Worm (Caenorhabditis elegans) whole organism, L1 larva: ENCODE measurements around the gene irld-49.

Experiments
- C34B4.2 ChIP-seq: sonication (generic microtip); optimal IDR thresholded peaks from 2 replicates; lab custom pipeline; 2017; ENCODE audit warnings: mild to moderate bottlenecking, missing genetic modification characterization, missing compliant biosample characterization
- F16B12.6 ChIP-seq: fragments of 150-350 bp; optimal IDR thresholded peaks from 2 replicates; lab custom pipeline; 2014; ENCODE audit warnings: missing biosample characterization, missing genetic modification characterization
- Y116A8C.19 ChIP-seq: sonication (generic microtip); optimal IDR thresholded peaks from 2 replicates; lab custom pipeline; 2016; ENCODE audit warnings: missing compliant biosample characterization, missing genetic modification characterization, borderline replicate concordance
- aly-2 ChIP-seq: fragments of 150-350 bp; optimal IDR thresholded peaks from 2 replicates; lab custom pipeline; 2014; ENCODE audit warnings: missing biosample characterization, missing genetic modification characterization
- ceh-8 ChIP-seq: fragments of 200-800 bp; sonication (Bioruptor generic); optimal IDR thresholded peaks from 2 replicates; lab custom pipeline; 2018; ENCODE audit warnings: mild to moderate bottlenecking, missing genetic modification characterization, moderate library complexity, missing compliant biosample characterization
- ceh-90 ChIP-seq: sonication (generic microtip); optimal IDR thresholded peaks from 2 replicates; lab custom pipeline; 2016; ENCODE audit warnings: missing genetic modification characterization, missing compliant biosample characterization
- ces-1 ChIP-seq: fragments of 150-350 bp; optimal IDR thresholded peaks from 2 replicates; lab custom pipeline; 2014; ENCODE audit warnings: missing biosample characterization, missing genetic modification reagents, missing genetic modification characterization
- efl-1 ChIP-seq, 4 experiments: fragments of 150-350 bp; optimal IDR thresholded peaks in 3 of 4; peaks in 1 of 4; 1 replicate in 1 of 4; 2 replicates in 3 of 4; lab custom pipeline; 2014; ENCODE audit warnings: missing biosample characterization in 2 of 4, missing genetic modification characterization in 2 of 4, missing genetic modification reagents in 2 of 4
- egl-13 ChIP-seq: sonication (generic microtip); optimal IDR thresholded peaks from 2 replicates; lab custom pipeline; 2016; ENCODE audit warnings: missing genotype, missing genetic modification reagents, missing genetic modification characterization, missing compliant biosample characterization
- egl-27 ChIP-seq, 2 experiments: fragments of 150-350 bp in 1 of 2; sonication (generic microtip); optimal IDR thresholded peaks; 3 replicates each; lab custom pipeline; 2017 to 2018; ENCODE audit warnings: missing biosample characterization in 2 of 2, missing genetic modification characterization in 2 of 2, missing genetic modification reagents in 2 of 2
- elt-2 ChIP-seq: sonication (generic microtip); optimal IDR thresholded peaks from 2 replicates; lab custom pipeline; 2016; ENCODE audit warnings: missing genetic modification characterization, mild to moderate bottlenecking, inconsistent platforms, missing compliant biosample characterization, missing genetic modification reagents
- elt-3 ChIP-seq, 6 experiments: fragments of 150-350 bp in 1 of 6; sonication (generic microtip); optimal IDR thresholded peaks; 2 replicates each; lab custom pipeline; 2017 to 2018; ENCODE audit warnings: missing biosample characterization in 6 of 6, missing genetic modification characterization in 6 of 6, inconsistent platforms in 1 of 6
- fkh-4 ChIP-seq: sonication (generic microtip); optimal IDR thresholded peaks from 2 replicates; lab custom pipeline; 2016; ENCODE audit warnings: missing compliant biosample characterization, missing genetic modification characterization, borderline replicate concordance
- grh-1 ChIP-seq: fragments of 200-800 bp; sonication (Bioruptor generic); IDR thresholded peaks from 2 replicates; pipeline ENCODE4 v1.3.6; 2022; ENCODE audit warnings: missing genetic modification reagents, missing genetic modification characterization, missing compliant biosample characterization
- hlh-17 ChIP-seq: fragments of 200-800 bp; sonication (Bioruptor generic); optimal IDR thresholded peaks from 2 replicates; lab custom pipeline; 2018; ENCODE audit warnings: missing genetic modification characterization, mild to moderate bottlenecking, missing compliant biosample characterization, moderate library complexity, borderline replicate concordance
- irx-1 ChIP-seq: sonication (generic microtip); optimal IDR thresholded peaks from 2 replicates; lab custom pipeline; 2016; ENCODE audit warnings: missing genetic modification characterization, missing compliant biosample characterization
- isw-1 ChIP-seq: fragments of 200-800 bp; sonication (Bioruptor generic); IDR thresholded peaks from 2 replicates; pipeline ENCODE4 v1.3.6; 2022; ENCODE audit warnings: missing genetic modification characterization, missing compliant biosample characterization
- jun-1 ChIP-seq: fragments of 150-350 bp; optimal IDR thresholded peaks from 2 replicates; lab custom pipeline; 2014; ENCODE audit warnings: missing biosample characterization, missing genetic modification reagents, missing genetic modification characterization
- lin-13 ChIP-seq: fragments of 150-350 bp; optimal IDR thresholded peaks from 2 replicates; lab custom pipeline; 2014; ENCODE audit warnings: missing biosample characterization, missing genetic modification reagents, missing genetic modification characterization
- lin-14 ChIP-seq: fragments of 200-800 bp; sonication (Bioruptor generic); optimal IDR thresholded peaks from 2 replicates; lab custom pipeline; 2018; ENCODE audit warnings: mild to moderate bottlenecking, missing genetic modification characterization, moderate library complexity, missing compliant biosample characterization
- lir-3 ChIP-seq: sonication (generic microtip); optimal IDR thresholded peaks from 2 replicates; lab custom pipeline; 2016; ENCODE audit warnings: mild to moderate bottlenecking, missing genetic modification characterization, moderate library complexity, missing compliant biosample characterization; ENCODE audit not compliant: poor library complexity
- nhr-11 ChIP-seq: fragments of 150-350 bp; optimal IDR thresholded peaks from 2 replicates; lab custom pipeline; 2014; ENCODE audit warnings: missing biosample characterization, missing genetic modification characterization
- nhr-19 ChIP-seq: fragments of 200-800 bp; sonication (Bioruptor generic); conservative IDR thresholded peaks from 2 replicates; pipeline ENCODE4 v1.3.6; 2022; ENCODE audit warnings: missing genetic modification characterization, missing compliant biosample characterization
- nhr-20 ChIP-seq: sonication (generic microtip); optimal IDR thresholded peaks from 2 replicates; lab custom pipeline; 2016; ENCODE audit warnings: mild to moderate bottlenecking, missing genetic modification characterization, missing compliant biosample characterization
- nhr-28 ChIP-seq: fragments of 150-350 bp; optimal IDR thresholded peaks from 2 replicates; lab custom pipeline; 2014; ENCODE audit warnings: missing biosample characterization, missing genetic modification characterization
- nhr-47 ChIP-seq: sonication (generic microtip); optimal IDR thresholded peaks from 2 replicates; lab custom pipeline; 2016; ENCODE audit warnings: mild to moderate bottlenecking, missing genetic modification characterization, moderate library complexity, missing compliant biosample characterization
- nhr-71 ChIP-seq: sonication (generic microtip); optimal IDR thresholded peaks from 2 replicates; lab custom pipeline; 2016; ENCODE audit warnings: mild to moderate bottlenecking, missing genetic modification characterization, moderate library complexity, missing compliant biosample characterization
- nhr-76 ChIP-seq: sonication (generic microtip); optimal IDR thresholded peaks from 2 replicates; lab custom pipeline; 2017; ENCODE audit warnings: missing biosample characterization, missing genetic modification characterization
- nhr-85 ChIP-seq: sonication (generic microtip); peaks from one replicate; lab custom pipeline; 2016; ENCODE audit warnings: missing genetic modification characterization, inconsistent platforms, missing compliant biosample characterization
- nhr-90 ChIP-seq: sonication (generic microtip); optimal IDR thresholded peaks from 2 replicates; lab custom pipeline; 2016; ENCODE audit warnings: mild to moderate bottlenecking, missing genetic modification characterization, missing compliant biosample characterization; ENCODE audit not compliant: poor library complexity
- pax-3 ChIP-seq: fragments of 200-800 bp; sonication (Bioruptor generic); optimal IDR thresholded peaks from 2 replicates; lab custom pipeline; 2018; ENCODE audit warnings: mild to moderate bottlenecking, missing genetic modification characterization, moderate library complexity, missing compliant biosample characterization
- pqm-1 ChIP-seq: sonication (generic microtip); optimal IDR thresholded peaks from 3 replicates; lab custom pipeline; 2017; ENCODE audit warnings: missing biosample characterization, missing genetic modification characterization
- rnt-1 ChIP-seq: sonication (generic microtip); optimal IDR thresholded peaks from 2 replicates; lab custom pipeline; 2016; ENCODE audit warnings: mild to moderate bottlenecking, missing genetic modification characterization, moderate library complexity, missing compliant biosample characterization
- snpc-4 ChIP-seq: fragments of 150-350 bp; optimal IDR thresholded peaks from 2 replicates; lab custom pipeline; 2014; ENCODE audit warnings: missing biosample characterization, missing genetic modification characterization
- snu-23 ChIP-seq: sonication (generic microtip); optimal IDR thresholded peaks from 2 replicates; lab custom pipeline; 2016; ENCODE audit warnings: missing genetic modification characterization, missing compliant biosample characterization
- sox-4 ChIP-seq: sonication (generic microtip); optimal IDR thresholded peaks from 2 replicates; lab custom pipeline; 2016; ENCODE audit warnings: missing genetic modification characterization, missing compliant biosample characterization
- sup-37 ChIP-seq: fragments of 200-800 bp; sonication (Bioruptor generic); optimal IDR thresholded peaks from 2 replicates; lab custom pipeline; 2018; ENCODE audit warnings: mild to moderate bottlenecking, missing genetic modification characterization, missing compliant biosample characterization
- tbx-2 ChIP-seq: sonication (generic microtip); optimal IDR thresholded peaks from 2 replicates; lab custom pipeline; 2016; ENCODE audit warnings: missing genetic modification characterization, missing compliant biosample characterization
- unc-130 ChIP-seq: fragments of 150-350 bp; optimal IDR thresholded peaks from 2 replicates; lab custom pipeline; 2017; ENCODE audit warnings: missing biosample characterization, missing genetic modification characterization, inconsistent platforms
- unc-30 ChIP-seq: sonication (generic microtip); optimal IDR thresholded peaks from 2 replicates; lab custom pipeline; 2017; ENCODE audit warnings: missing biosample characterization, missing genetic modification characterization
- unc-62 ChIP-seq: fragments of 150-350 bp; optimal IDR thresholded peaks from 2 replicates; lab custom pipeline; 2014; ENCODE audit warnings: missing biosample characterization, missing genetic modification reagents, missing genetic modification characterization
- unc-98 ChIP-seq: fragments of 200-800 bp; sonication (Bioruptor generic); IDR thresholded peaks from 2 replicates; pipeline ENCODE4 v1.3.6; 2022; ENCODE audit warnings: missing genetic modification characterization, missing compliant biosample characterization
- vab-15 ChIP-seq: sonication (generic microtip); optimal IDR thresholded peaks from 2 replicates; lab custom pipeline; 2017; ENCODE audit warnings: missing genotype, mild to moderate bottlenecking, missing genetic modification characterization, missing compliant biosample characterization
- xbp-1 ChIP-seq: sonication (generic microtip); optimal IDR thresholded peaks from 2 replicates; lab custom pipeline; 2016; ENCODE audit warnings: missing genetic modification characterization, missing compliant biosample characterization
- zag-1 ChIP-seq: fragments of 150-350 bp; optimal IDR thresholded peaks from 2 replicates; lab custom pipeline; 2014; ENCODE audit warnings: missing biosample characterization, missing genetic modification characterization
- ztf-4 ChIP-seq: fragments of 150-350 bp; optimal IDR thresholded peaks from 2 replicates; lab custom pipeline; 2014; ENCODE audit warnings: missing biosample characterization, missing genetic modification characterization

Gene irld-49

DNA sequence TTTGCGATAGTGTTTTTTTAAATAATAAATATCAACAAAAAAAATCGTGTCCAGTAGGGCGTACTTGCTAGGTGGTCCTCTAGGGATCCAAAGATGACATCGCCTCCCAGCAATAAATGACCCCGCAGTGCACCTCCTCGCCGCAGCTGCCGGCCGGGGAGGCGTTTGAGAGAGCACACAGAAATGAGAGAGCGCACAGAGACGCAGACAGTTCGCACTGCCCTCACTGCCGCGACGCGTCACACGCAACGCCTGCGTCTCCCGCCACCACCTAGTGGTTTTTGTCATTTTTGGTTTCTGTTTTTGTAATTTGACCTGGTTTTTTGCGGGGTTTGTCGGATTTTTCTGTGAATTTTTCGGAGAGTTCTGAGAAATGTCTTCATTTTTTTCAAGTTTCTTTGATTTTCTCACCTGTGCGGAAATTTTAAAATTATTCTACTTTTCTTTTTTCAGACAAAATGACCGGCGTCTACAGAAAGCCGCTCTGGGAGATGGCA lies 43.9 kb downstream of the irld-49 start, which contains the start of gene lido-7 (continued):
- TF ChIP-seq jun-1 (tag; lab: Kevin White, UChicago): peak; percentile 9
- TF ChIP-seq pqm-1 (tag; lab: Kevin White, UChicago): no peak
- TF ChIP-seq unc-130 (tag; lab: Kevin White, UChicago): no peak
- TF ChIP-seq zag-1 (tag; lab: Kevin White, UChicago): no peak
- peak; percentile 28 for TF ChIP-seq irx-1 (tag; lab: Kevin White, UChicago)
- TF ChIP-seq C34B4.2: no peak
- peak; percentile 83 for TF ChIP-seq lin-14 (GFP tag; lab: Kevin White, UChicago)
- no peak for TF ChIP-seq aly-2
- no peak for TF ChIP-seq xbp-1
- TF ChIP-seq Y116A8C.19 (tag; lab: Kevin White, UChicago): no peak
- no peak for TF ChIP-seq egl-13
- TF ChIP-seq tbx-2 (tag; lab: Kevin White, UChicago): peak; percentile 52
- TF ChIP-seq hlh-17 (GFP tag; lab: Kevin White, UChicago): no peak
- no peak for TF ChIP-seq snpc-4
- no peak for TF ChIP-seq ztf-4 (tag; lab: Kevin White, UChicago)
- 0 out of 2 replicates have a peak, but pooled peaks have one; percentile 17 for TF ChIP-seq unc-98 (GFP tag; lab: Robert Waterston, UW)
- TF ChIP-seq nhr-71: peak; percentile 71
- TF ChIP-seq egl-27 (tag; optimal IDR thresholded peaks at IDR 0.05; lab: Kevin White, UChicago): no peak
- TF ChIP-seq nhr-85 (tag; lab: Kevin White, UChicago): peak; percentile 74
- TF ChIP-seq vab-15 (tag; lab: Kevin White, UChicago): peak; percentile 6
- TF ChIP-seq nhr-20: peak; percentile 38
- TF ChIP-seq rnt-1: peak; percentile 78
- peak; percentile 28 for TF ChIP-seq lin-13 (GFP tag; lab: Kevin White, UChicago)
- TF ChIP-seq elt-3 (tag; optimal IDR thresholded peaks at IDR 0.05; lab: Kevin White, UChicago): no peak
- TF ChIP-seq nhr-11 (tag; lab: Kevin White, UChicago): no peak
- no peak for TF ChIP-seq nhr-76 (tag; lab: Kevin White, UChicago)
- TF ChIP-seq ces-1 (GFP tag; lab: Kevin White, UChicago): no peak
- TF ChIP-seq F16B12.6 (tag; lab: Kevin White, UChicago): no peak
- no peak for TF ChIP-seq nhr-28 (tag; lab: Kevin White, UChicago)
- peak; percentile 2 for TF ChIP-seq nhr-90 (tag; lab: Kevin White, UChicago)
- TF ChIP-seq ceh-90: no peak
- no peak for TF ChIP-seq unc-30
- no peak for TF ChIP-seq sox-4
- no peak for TF ChIP-seq unc-62
- no peak for TF ChIP-seq fkh-4 (tag; lab: Kevin White, UChicago)
- no peak for TF ChIP-seq sup-37 (GFP tag; lab: Kevin White, UChicago)
- TF ChIP-seq grh-1: 0 out of 2 replicates have a peak, but pooled peaks have one; percentile 22

DNA sequence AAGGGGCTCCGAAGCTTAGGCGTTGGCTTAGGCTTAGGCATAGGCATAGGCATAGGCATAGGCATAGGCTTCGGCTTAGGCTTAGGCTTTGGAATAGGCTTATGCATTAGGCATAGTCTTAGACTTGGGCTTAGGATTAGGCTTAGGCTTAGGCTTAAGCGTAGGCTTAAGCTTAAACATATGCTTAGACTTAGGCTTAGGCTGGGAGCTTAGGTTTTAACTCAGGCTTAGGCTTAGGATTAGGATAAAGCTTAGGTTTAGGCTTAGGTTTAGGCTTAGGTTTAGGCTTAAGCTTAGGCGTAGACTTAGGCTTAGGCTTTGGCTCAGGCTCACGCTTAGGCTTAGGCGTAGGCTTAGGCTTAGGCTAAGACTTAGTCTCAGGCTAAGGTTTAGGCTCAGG lies 46.1 kb downstream of the irld-49 start:
- no peak for TF ChIP-seq efl-1 (optimal IDR thresholded peaks at IDR 0.05; lab: Kevin White, UChicago)
- TF ChIP-seq efl-1 (GFP tag; optimal IDR thresholded peaks at IDR 0.05 in 1 of 2; lab: Kevin White, UChicago): peak in 1 of 2 experiments; percentile 29
- TF ChIP-seq hlh-17 (GFP tag; lab: Kevin White, UChicago): no peak
- TF ChIP-seq tbx-2 (tag; lab: Kevin White, UChicago): no peak
- TF ChIP-seq rnt-1: no peak

DNA sequence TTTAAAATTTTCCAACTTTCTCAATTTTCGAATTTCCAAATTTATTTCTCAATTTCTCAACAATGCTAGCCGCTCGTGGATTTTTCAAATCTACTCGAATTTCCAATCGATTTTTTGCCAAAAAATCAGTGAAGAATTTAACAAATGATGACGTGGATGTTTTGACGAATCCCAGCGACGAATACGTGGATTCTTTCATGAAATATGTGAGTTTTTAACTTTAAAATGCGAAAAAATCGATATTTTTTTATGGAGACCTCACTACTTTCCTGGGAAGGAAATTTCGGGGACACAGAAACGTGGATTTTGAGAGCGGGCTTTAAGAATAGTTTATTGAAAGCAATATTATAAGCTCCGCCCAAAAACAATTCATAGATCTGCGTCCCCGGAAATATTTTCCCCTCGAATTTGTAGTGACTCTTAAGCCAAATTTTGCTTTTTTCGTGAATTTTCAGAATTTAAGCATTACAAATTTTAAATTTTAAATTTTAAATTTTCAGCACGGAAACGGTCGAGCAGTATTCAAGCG lies 47.6 kb downstream of the irld-49 start, which contains the start of gene K08A2.2:
Gene K08A2.2 (plus strand): TSS at position 51 of the 529 bp plus-strand sequence.
- TF ChIP-seq ceh-90: peak; percentile 39
- TF ChIP-seq xbp-1: peak; percentile 17
- TF ChIP-seq zag-1 (tag; lab: Kevin White, UChicago): no peak
- TF ChIP-seq vab-15 (tag; lab: Kevin White, UChicago): no peak
- peak; percentile 51 for TF ChIP-seq rnt-1
- peak; percentile 77 for TF ChIP-seq lir-3 (tag; lab: Kevin White, UChicago)
- TF ChIP-seq unc-98 (GFP tag; lab: Robert Waterston, UW): peak; percentile 73
- peak; percentile 48 for TF ChIP-seq nhr-47 (tag; lab: Kevin White, UChicago)
- peak; percentile 16 for TF ChIP-seq egl-13
- peak; percentile 44 for TF ChIP-seq nhr-85 (tag; lab: Kevin White, UChicago)
- TF ChIP-seq sox-4: no peak
- peak in 1 of 2 experiments; percentile 24 for TF ChIP-seq efl-1 (optimal IDR thresholded peaks at IDR 0.05; lab: Kevin White, UChicago)
- TF ChIP-seq efl-1 (GFP tag; optimal IDR thresholded peaks at IDR 0.05 in 1 of 2; lab: Kevin White, UChicago): peak in 1 of 2 experiments; percentile 64
- peak; percentile 31 for TF ChIP-seq nhr-90 (tag; lab: Kevin White, UChicago)
- peak; percentile 36 for TF ChIP-seq nhr-19 (GFP tag; lab: Robert Waterston, UW)
- TF ChIP-seq nhr-71: peak; percentile 35
- TF ChIP-seq ceh-8 (GFP tag; lab: Kevin White, UChicago): no peak
- peak; percentile 17; the same call in 1 of the 2 replicates for TF ChIP-seq isw-1 (GFP tag; lab: Robert Waterston, UW)
- peak; percentile 35 for TF ChIP-seq pax-3 (tag; lab: Kevin White, UChicago)
- peak; percentile 11 for TF ChIP-seq tbx-2 (tag; lab: Kevin White, UChicago)
- no peak for TF ChIP-seq snu-23
- TF ChIP-seq elt-2: peak; percentile 28
